Fruit fly (Drosophila melanogaster) whole organism, larva: ENCODE data around the gene CG15602.
A peak's percentile ranks its signal among the peaks of the same experiment; 100 is the strongest.

Experiments
- noc ChIP-seq: fragments of 200-800 bp; sonication (Bioruptor generic); optimal IDR thresholded peaks from 3 replicates; lab custom pipeline; 2019; ENCODE audit warnings: missing biosample characterization, mild to moderate bottlenecking, missing genetic modification characterization, moderate library complexity

CG15602 gene

dm6 chrX:15817823-15818222, 18.6 kb downstream of the CG15602 start:
- TF ChIP-seq noc = no peak

- TF ChIP-seq noc = no peak
Observed at dm6 chrX:15818608-15819184, 19.5 kb downstream of the CG15602 start.

dm6 chrX:15822363-15822762, 23.1 kb downstream of the CG15602 start:
- no peak for TF ChIP-seq noc

- no peak for TF ChIP-seq noc
Observed at dm6 chrX:15833957-15834356, 34.7 kb downstream of the CG15602 start.

DNA sequence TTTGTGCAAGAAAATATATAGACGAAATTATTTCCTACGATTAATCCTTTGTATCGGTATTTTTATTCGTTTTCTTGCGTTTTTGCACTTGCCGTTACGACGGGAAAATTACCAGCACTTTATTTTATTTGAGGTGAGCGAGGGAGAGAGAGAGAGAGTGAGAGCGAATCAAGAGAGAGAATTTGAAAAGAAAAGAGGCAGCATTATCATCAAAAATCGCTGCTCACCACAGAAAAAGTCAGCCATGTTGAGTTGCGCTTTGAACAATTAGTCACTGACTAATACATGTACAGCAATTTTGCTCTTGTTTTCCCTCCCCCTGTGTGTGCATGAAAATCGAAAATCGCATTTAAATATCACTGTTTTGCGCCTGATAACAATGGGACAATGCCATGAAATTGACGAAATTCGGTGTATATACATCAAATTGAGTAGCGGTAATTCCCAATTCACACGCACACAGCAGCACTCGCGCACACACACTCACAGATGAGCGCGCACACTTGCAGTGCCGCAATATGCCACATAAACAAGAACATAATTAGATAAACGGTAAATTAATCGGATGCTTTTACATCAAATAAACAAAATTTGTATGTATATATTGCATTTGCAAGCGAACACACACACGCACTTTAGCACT, 35.5 kb downstream of the CG15602 start:
- TF ChIP-seq noc = no peak

DNA sequence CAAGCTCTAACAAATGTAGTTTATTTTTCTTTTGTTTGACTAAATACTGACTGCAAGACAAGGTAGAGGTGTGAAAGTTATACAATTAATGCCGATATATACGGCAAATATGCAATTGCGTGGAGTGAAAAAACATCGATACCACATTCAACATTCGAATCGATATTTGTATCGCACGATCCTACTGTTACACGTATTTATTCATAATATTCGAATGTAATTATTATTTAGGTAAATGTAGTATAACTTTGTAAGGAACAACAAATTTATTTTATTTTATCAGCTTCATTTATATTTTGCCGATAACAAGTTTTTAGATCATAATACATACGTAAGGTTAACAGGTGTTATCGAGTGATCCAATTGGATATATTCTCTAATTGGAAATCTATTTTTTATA, 36.2 kb downstream of the CG15602 start, which contains the start of gene Chc:
Gene Chc, minus strand, starts transcription at position 98 of the 400 bp plus-strand sequence.
- TF ChIP-seq noc = no peak

DNA sequence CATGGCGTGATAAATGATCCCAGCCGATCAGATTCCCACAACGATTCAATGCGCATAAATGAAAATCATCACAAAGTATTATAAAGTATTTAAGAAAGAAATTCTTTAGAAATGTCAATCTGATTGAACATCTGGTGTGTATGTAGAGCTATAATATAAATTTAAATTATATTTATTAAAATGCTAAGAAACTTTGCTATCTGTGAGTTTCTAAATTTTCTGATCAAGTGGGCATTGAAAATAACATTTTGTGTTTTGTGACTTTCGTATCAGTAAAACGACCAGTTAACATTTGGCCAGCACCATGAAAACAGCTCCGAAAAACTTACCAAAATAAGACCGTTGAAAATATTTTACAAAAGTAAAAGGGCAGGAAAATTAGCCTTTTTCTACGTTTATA, 38.3 kb downstream of the CG15602 start, which contains the start of gene CG8565:
Gene CG8565, plus strand, starts transcription at position 301 of the 400 bp plus-strand sequence.
- no peak for TF ChIP-seq noc

- TF ChIP-seq noc = no peak
Observed at dm6 chrX:15840003-15840402, 40.8 kb downstream of the CG15602 start.

DNA sequence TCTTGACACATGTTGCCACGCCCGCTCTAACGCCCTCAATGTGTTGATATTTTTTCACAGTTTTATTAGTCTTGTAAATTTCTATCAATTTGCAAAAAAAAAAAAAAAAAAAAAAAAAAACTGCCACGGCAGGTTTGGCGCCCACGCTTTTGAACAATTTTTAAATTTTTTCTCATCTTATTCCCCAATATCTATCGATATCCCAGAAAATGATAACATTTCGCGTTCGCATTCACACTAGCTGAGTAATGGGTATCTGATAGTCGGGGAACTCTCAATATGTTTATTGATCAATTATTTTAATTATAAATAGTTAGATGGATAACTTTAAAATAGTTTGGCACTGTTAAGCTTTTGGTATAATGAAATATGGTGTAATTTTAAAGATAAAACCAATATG, 42.1 kb downstream of the CG15602 start:
- TF ChIP-seq noc = no peak

dm6 chrX:15844139-15844538, 44.9 kb downstream of the CG15602 start, which contains the start of the genes ArgRS and CG8578:
TSS of gene ArgRS (minus strand) at chrX:15844145.
TSS of gene CG8578 (plus strand) at chrX:15844476.
- TF ChIP-seq noc = peak; percentile 74

DNA sequence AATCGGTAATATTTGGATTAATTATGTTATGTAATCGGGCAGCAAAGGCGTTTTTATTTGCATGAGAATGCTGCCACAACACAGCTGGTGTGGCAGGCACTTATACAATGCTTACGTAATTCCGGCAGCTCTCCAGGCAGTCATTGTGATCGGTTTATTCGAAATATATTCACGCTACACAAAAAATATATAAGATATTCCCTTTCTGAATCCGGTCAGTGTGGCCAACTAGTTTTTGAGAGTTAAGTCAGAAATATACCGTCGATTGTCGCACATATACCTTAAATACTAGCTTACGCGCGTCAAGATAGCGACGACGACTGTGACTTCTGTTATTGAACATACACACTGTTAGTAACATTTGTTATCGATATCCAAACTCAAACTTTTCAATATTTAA, 49.8 kb downstream of the CG15602 start, which contains the start of gene sun:
Gene sun, minus strand, starts transcription at position 238 of the 400 bp plus-strand sequence.
- TF ChIP-seq noc = no peak
